Fruit fly (Drosophila melanogaster): ENCODE measurements around the gene CadN.

Gene CadN

dm6 chr2L:17784641-17785040, 6.5 kb upstream of the CadN start (continued):
- no peak for TF ChIP-seq CG8944 (GFP tag; optimal IDR thresholded peaks at IDR 0.05)
- TF ChIP-seq CG15601 (tag; optimal IDR thresholded peaks at IDR 0.05): peak; percentile 66
- TF ChIP-seq pb (GFP tag; optimal IDR thresholded peaks at IDR 0.05): no peak
- no peak for TF ChIP-seq CG15514 (GFP tag; optimal IDR thresholded peaks at IDR 0.05)
- peak; percentile 10 for TF ChIP-seq chn (GFP tag; optimal IDR thresholded peaks at IDR 0.05)
- TF ChIP-seq sr (GFP tag; IDR thresholded peaks at IDR 0.05): no peak
- TF ChIP-seq Dek (tag; optimal IDR thresholded peaks at IDR 0.05): no peak
- no peak for TF ChIP-seq CG12155 (GFP tag; optimal IDR thresholded peaks at IDR 0.05)
- TF ChIP-seq caup (GFP tag; optimal IDR thresholded peaks at IDR 0.05; ENCODE audit: severe bottlenecking): no peak
- TF ChIP-seq al (GFP tag; IDR thresholded peaks at IDR 0.05): no peak
- TF ChIP-seq Ssrp (tag; optimal IDR thresholded peaks at IDR 0.05): peak; percentile 32
- TF ChIP-seq dpn (GFP tag; optimal IDR thresholded peaks at IDR 0.05): peak; percentile 32 to 45
- no peak for TF ChIP-seq NC2β (GFP tag; optimal IDR thresholded peaks at IDR 0.05)
- TF ChIP-seq maf-S (GFP tag; optimal IDR thresholded peaks at IDR 0.05): no peak
- TF ChIP-seq tna (GFP tag; IDR thresholded peaks at IDR 0.05; ENCODE audit: partially characterized antibody): no peak
- TF ChIP-seq CG6791 (GFP tag; IDR thresholded peaks at IDR 0.05; ENCODE audit: partially characterized antibody): peak; percentile 12; the same call in 1 of the 3 replicates
- TF ChIP-seq nerfin-1 (tag; optimal IDR thresholded peaks at IDR 0.05): no peak
- TF ChIP-seq CG9932 (GFP tag; IDR thresholded peaks at IDR 0.05): peak; percentile 66
- TF ChIP-seq BEAF-32 (GFP tag; optimal IDR thresholded peaks at IDR 0.05): peak; percentile 5
- TF ChIP-seq CG3838 (GFP tag; optimal IDR thresholded peaks at IDR 0.05): no peak
- no peak for TF ChIP-seq CG11093 (GFP tag; IDR thresholded peaks at IDR 0.05)
- TF ChIP-seq pfk (GFP tag; optimal IDR thresholded peaks at IDR 0.05): no peak
- TF ChIP-seq schlank (tag; optimal IDR thresholded peaks at IDR 0.05): no peak
- TF ChIP-seq Mes4 (GFP tag; optimal IDR thresholded peaks at IDR 0.05): no peak
- TF ChIP-seq CG1647 (GFP tag; optimal IDR thresholded peaks at IDR 0.05): no peak
- TF ChIP-seq CG1024 (GFP tag; IDR thresholded peaks at IDR 0.05): no peak
- no peak for TF ChIP-seq CG10565 (GFP tag; optimal IDR thresholded peaks at IDR 0.05)
- no peak for TF ChIP-seq ind (GFP tag; optimal IDR thresholded peaks at IDR 0.05)
- TF ChIP-seq Blimp-1 (GFP tag; optimal IDR thresholded peaks at IDR 0.05): no peak
- TF ChIP-seq gce (GFP tag; IDR thresholded peaks at IDR 0.05): no peak
- no peak for TF ChIP-seq CG4707 (GFP tag; optimal IDR thresholded peaks at IDR 0.05)
- no peak for TF ChIP-seq CG33557 (GFP tag; optimal IDR thresholded peaks at IDR 0.05)
- TF ChIP-seq BtbVII (GFP tag; optimal IDR thresholded peaks at IDR 0.05): no peak
- no peak for TF ChIP-seq gt (GFP tag; IDR thresholded peaks at IDR 0.05)
- TF ChIP-seq pros (GFP tag; optimal IDR thresholded peaks at IDR 0.05): no peak
- no peak for TF ChIP-seq Doc3 (GFP tag; IDR thresholded peaks at IDR 0.05; ENCODE audit: partially characterized antibody)
- no peak for TF ChIP-seq Bgb (GFP tag; IDR thresholded peaks at IDR 0.05; ENCODE audit: partially characterized antibody)
- no peak for TF ChIP-seq CHES-1-like (GFP tag; optimal IDR thresholded peaks at IDR 0.05)
- TF ChIP-seq CG1792 (GFP tag; optimal IDR thresholded peaks at IDR 0.05): no peak
- TF ChIP-seq Xrp1 (GFP tag; IDR thresholded peaks at IDR 0.05): no peak
- no peak for TF ChIP-seq CG12744 (GFP tag; optimal IDR thresholded peaks at IDR 0.05)
- no peak for TF ChIP-seq CG16863 (GFP tag; optimal IDR thresholded peaks at IDR 0.05)
- TF ChIP-seq HHEX (GFP tag; optimal IDR thresholded peaks at IDR 0.05): no peak
- no peak for TF ChIP-seq sd (tag; optimal IDR thresholded peaks at IDR 0.05)
- TF ChIP-seq vnd (GFP tag; IDR thresholded peaks at IDR 0.05; ENCODE audit: partially characterized antibody): no peak
- no peak for TF ChIP-seq D19B (GFP tag; optimal IDR thresholded peaks at IDR 0.05)
- no peak for TF ChIP-seq zen2 (GFP tag; IDR thresholded peaks at IDR 0.05; ENCODE audit: partially characterized antibody)
- TF ChIP-seq CG15269 (tag; optimal IDR thresholded peaks at IDR 0.05): no peak
- TF ChIP-seq MBD-R2 (GFP tag; IDR thresholded peaks at IDR 0.05): no peak
- TF ChIP-seq Deaf1 (tag; optimal IDR thresholded peaks at IDR 0.05): no peak
- TF ChIP-seq CG34422 (GFP tag; IDR thresholded peaks at IDR 0.05): no peak; the same call in 2 of the 3 replicates
